Worm (Caenorhabditis elegans): ENCODE data around the gene ham-2.

The ham-2 gene

DNA sequence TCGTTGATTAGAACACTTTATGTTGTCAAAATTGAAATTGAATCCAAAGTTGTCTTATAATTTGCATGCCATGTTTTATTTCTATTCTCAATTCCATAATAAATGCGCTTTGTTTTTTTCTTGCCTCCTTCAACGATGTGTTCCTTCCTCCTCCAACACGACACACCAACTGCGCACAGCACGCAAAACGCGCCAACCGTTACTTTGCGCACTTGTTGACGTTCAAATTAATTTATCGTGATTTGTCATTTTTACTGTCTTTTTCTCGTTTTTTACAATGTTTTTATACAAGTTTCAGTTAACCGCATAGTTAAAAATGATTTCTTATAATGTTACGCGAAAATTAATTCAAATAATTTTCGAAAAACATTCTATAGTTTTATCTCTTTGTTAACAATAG is 33.4 kb downstream of the ham-2 start:
- TF ChIP-seq unc-130 (tag; optimal IDR thresholded peaks at IDR 0.05) (no peak), snpc-4 (tag; optimal IDR thresholded peaks at IDR 0.05) (peak; percentile 2), zip-4 (GFP tag; optimal IDR thresholded peaks at IDR 0.05) (no peak), nhr-76 (tag; optimal IDR thresholded peaks at IDR 0.05) (no peak), mep-1 (tag; optimal IDR thresholded peaks at IDR 0.05) (peak; percentile 80), C16A3.4 (tag; optimal IDR thresholded peaks at IDR 0.05) (peak; percentile 50), nhr-77 (tag; optimal IDR thresholded peaks at IDR 0.05) (no peak), lsy-2 (tag; optimal IDR thresholded peaks at IDR 0.05) (peak; percentile 46 to 69), ceh-82 (tag; optimal IDR thresholded peaks at IDR 0.05) (peak in 1 of 3 experiments; percentile 8), lin-35 (GFP tag; optimal IDR thresholded peaks at IDR 0.05) (peak; percentile 10 to 60), alr-1 (tag; optimal IDR thresholded peaks at IDR 0.05; ENCODE audit: borderline replicate concordance) (no peak), irx-1 (tag; optimal IDR thresholded peaks at IDR 0.05) (peak; percentile 44), xbp-1 (tag; optimal IDR thresholded peaks at IDR 0.05) (peak; percentile 66), lin-39 (tag; optimal IDR thresholded peaks at IDR 0.05) (peak; percentile 5), hlh-4 (tag; optimal IDR thresholded peaks at IDR 0.05) (no peak), swsn-7 (tag; optimal IDR thresholded peaks at IDR 0.05) (peak; percentile 53), elt-3 (tag; optimal IDR thresholded peaks at IDR 0.05) (peak in 1 of 6 experiments; percentile 7), aly-2 (tag; optimal IDR thresholded peaks at IDR 0.05) (no peak), dpl-1 (GFP tag; optimal IDR thresholded peaks at IDR 0.05) (peak; percentile 38 to 61 (median 55)), efl-1 (optimal IDR thresholded peaks at IDR 0.05) (peak; percentile 35 to 45), efl-1 (GFP tag; optimal IDR thresholded peaks at IDR 0.05 in 1 of 2) (peak; percentile 26 to 92), nhr-20 (tag; optimal IDR thresholded peaks at IDR 0.05) (peak; percentile 53), nhr-47 (tag; optimal IDR thresholded peaks at IDR 0.05) (peak; percentile 54), nhr-90 (tag; optimal IDR thresholded peaks at IDR 0.05; ENCODE audit: poor library complexity) (peak; percentile 4), blmp-1 (tag; optimal IDR thresholded peaks at IDR 0.05) (peak; percentile 63), nhr-71 (tag; optimal IDR thresholded peaks at IDR 0.05) (peak; percentile 60), fkh-10 (GFP tag; optimal IDR thresholded peaks at IDR 0.05) (no peak), fos-1 (tag; optimal IDR thresholded peaks at IDR 0.05) (no peak), jun-1 (tag; optimal IDR thresholded peaks at IDR 0.05) (peak; percentile 21), lin-14 (GFP tag; optimal IDR thresholded peaks at IDR 0.05) (peak; percentile 88), mdl-1 (tag; optimal IDR thresholded peaks at IDR 0.05) (peak in 1 of 2 experiments; percentile 14), rnt-1 (tag; optimal IDR thresholded peaks at IDR 0.05) (peak; percentile 45), lin-13 (GFP tag; optimal IDR thresholded peaks at IDR 0.05) (peak; percentile 45), tbx-2 (tag; optimal IDR thresholded peaks at IDR 0.05) (peak; percentile 41), snu-23 (GFP tag; optimal IDR thresholded peaks at IDR 0.05) (peak; percentile 73)

DNA sequence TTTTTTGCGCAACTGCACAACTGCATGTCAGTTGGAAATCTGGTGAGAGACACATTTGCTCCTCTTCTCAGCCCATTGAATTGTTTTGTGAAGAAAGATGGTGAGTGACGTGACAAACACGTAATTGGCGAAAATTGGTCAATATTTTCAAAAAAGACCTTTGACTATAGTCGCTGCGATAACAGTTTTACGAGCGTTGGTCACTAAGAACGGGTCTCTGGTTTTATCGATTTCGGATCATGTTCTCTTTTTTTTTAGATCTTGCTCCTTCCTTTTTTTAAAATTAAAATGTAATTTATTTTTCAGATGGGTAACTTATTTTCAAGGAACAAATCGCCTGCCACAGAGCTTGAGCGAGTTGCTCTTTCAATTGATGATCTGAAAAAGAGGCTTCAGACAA is 34.0 kb downstream of the ham-2 start, which contains the start of gene lnp-1:
lnp-1 (plus strand) TSS at position 301 of the 400 bp plus-strand sequence.
- no peak for TF ChIP-seq elt-3 (tag; optimal IDR thresholded peaks at IDR 0.05)
- no peak for TF ChIP-seq nhr-28 (tag; optimal IDR thresholded peaks at IDR 0.05)
- no peak for TF ChIP-seq unc-62 (GFP tag; optimal IDR thresholded peaks at IDR 0.05)

DNA sequence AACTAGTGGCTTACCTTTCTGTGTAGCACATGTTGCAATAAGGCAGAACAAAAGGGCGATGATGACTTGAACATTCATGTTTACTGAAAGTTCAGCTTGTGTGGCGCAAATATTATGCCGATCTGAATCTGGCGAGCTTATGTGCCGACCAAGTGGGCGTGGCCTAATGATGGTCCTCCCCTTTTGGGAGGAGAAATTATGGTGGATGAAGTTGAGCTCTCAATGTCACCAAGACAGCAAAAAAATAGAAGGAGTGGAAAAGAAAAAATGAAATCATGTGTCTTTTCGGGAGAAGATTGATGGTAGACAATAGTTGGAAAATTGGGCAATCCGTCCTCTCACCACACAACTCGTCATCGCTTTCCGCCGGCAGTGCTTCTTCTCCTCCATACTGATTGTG is 37.8 kb downstream of the ham-2 start, which contains the start of gene flp-12:
flp-12 (minus strand) TSS at position 101 of the 400 bp plus-strand sequence.
- TF ChIP-seq nhr-237 (tag; optimal IDR thresholded peaks at IDR 0.05) (no peak), ceh-90 (tag; optimal IDR thresholded peaks at IDR 0.05) (no peak)

DNA sequence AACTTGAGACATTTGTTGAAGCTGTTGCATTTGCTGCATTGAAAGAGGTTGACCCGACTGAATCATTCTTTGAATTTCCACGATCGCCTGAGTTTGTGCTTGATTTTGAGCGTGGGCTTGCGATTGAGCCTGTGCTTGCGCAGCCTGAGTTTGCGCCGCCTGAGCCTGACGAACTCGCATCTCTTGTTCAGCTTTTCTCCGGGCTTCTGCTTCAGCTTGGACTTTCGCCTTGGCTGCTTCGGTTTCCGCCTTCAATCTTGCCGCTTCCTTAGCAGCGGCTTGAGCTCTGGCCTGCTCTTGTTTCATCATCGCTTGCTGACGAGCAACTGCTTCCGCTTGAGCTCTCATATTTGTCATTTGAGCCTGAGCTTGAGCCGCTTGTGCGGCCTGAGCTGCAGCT is 42.9 kb downstream of the ham-2 start:
- no peak for TF ChIP-seq lir-3 (tag; optimal IDR thresholded peaks at IDR 0.05; ENCODE audit: poor library complexity)
- TF ChIP-seq efl-1 (optimal IDR thresholded peaks at IDR 0.05), result no peak
- TF ChIP-seq efl-1 (GFP tag; optimal IDR thresholded peaks at IDR 0.05 in 1 of 2), result peak in 1 of 2 experiments; percentile 54
